Worm (Caenorhabditis elegans) whole organism, young adult: ENCODE data around the gene C23G10.5.
A peak's percentile ranks its signal among the peaks of the same experiment; 100 is the strongest.

Experiments used
- B0035.1 ChIP-seq: sonication (generic microtip); optimal IDR thresholded peaks from 2 replicates; lab custom pipeline; 2016; ENCODE audit warnings: missing genetic modification characterization, mild to moderate bottlenecking, missing compliant biosample characterization, missing genotype, missing genetic modification reagents
- B0261.1 ChIP-seq: sonication (generic microtip); optimal IDR thresholded peaks from 2 replicates; lab custom pipeline; 2016; ENCODE audit warnings: mild to moderate bottlenecking, missing genetic modification characterization, moderate library complexity, missing compliant biosample characterization
- B0336.3 ChIP-seq: fragments of 200-800 bp; sonication (Bioruptor generic); IDR thresholded peaks from 2 replicates; pipeline ENCODE4 v1.3.6; 2022; ENCODE audit warnings: missing genetic modification characterization, missing compliant biosample characterization
- C06A6.2 ChIP-seq: fragments of 200-800 bp; sonication (Bioruptor generic); conservative IDR thresholded peaks from 2 replicates; pipeline ENCODE4 v1.3.6; 2022; ENCODE audit warnings: missing genetic modification characterization, missing compliant biosample characterization
- F10E7.11 ChIP-seq: sonication (generic microtip); optimal IDR thresholded peaks from 2 replicates; lab custom pipeline; 2017; ENCODE audit warnings: mild to moderate bottlenecking, missing genetic modification characterization, moderate library complexity, missing compliant biosample characterization
- F22D6.2 ChIP-seq: sonication (generic microtip); optimal IDR thresholded peaks from 2 replicates; lab custom pipeline; 2016; ENCODE audit warnings: mild to moderate bottlenecking, missing genetic modification characterization, missing compliant biosample characterization
- F33H1.4 ChIP-seq: fragments of 200-800 bp; sonication (Bioruptor generic); IDR thresholded peaks from 2 replicates; pipeline ENCODE4 v1.3.6; 2022; ENCODE audit warnings: missing genetic modification reagents, missing genetic modification characterization, missing compliant biosample characterization
- T26A5.8 ChIP-seq: sonication (generic microtip); optimal IDR thresholded peaks from 2 replicates; lab custom pipeline; 2016; ENCODE audit warnings: missing genetic modification characterization, missing compliant biosample characterization
- Y67H2A.10 ChIP-seq: fragments of 200-800 bp; sonication (Bioruptor generic); conservative IDR thresholded peaks from 2 replicates; pipeline ENCODE4 v1.3.6; 2022; ENCODE audit warnings: missing genetic modification reagents, missing genetic modification characterization, missing compliant biosample characterization
- ZK185.1 ChIP-seq: sonication (generic microtip); optimal IDR thresholded peaks from 2 replicates; lab custom pipeline; 2016; ENCODE audit warnings: mild to moderate bottlenecking, missing genetic modification characterization, missing compliant biosample characterization; ENCODE audit not compliant: poor library complexity, severe bottlenecking
- aptf-2 ChIP-seq: fragments of 200-800 bp; sonication (Bioruptor generic); conservative IDR thresholded peaks from 2 replicates; pipeline ENCODE4 v1.3.6; 2022; ENCODE audit warnings: missing genetic modification reagents, missing genetic modification characterization, missing compliant biosample characterization
- aptf-3 ChIP-seq: fragments of 200-800 bp; sonication (Bioruptor generic); IDR thresholded peaks from 2 replicates; pipeline ENCODE4 v1.3.6; 2022; ENCODE audit warnings: missing genetic modification characterization, missing compliant biosample characterization
- atf-7 ChIP-seq: sonication (generic microtip); optimal IDR thresholded peaks from 2 replicates; lab custom pipeline; 2017; ENCODE audit warnings: mild to moderate bottlenecking, missing genetic modification characterization, missing compliant biosample characterization
- athp-1 ChIP-seq: sonication (generic microtip); optimal IDR thresholded peaks from 2 replicates; lab custom pipeline; 2017; ENCODE audit warnings: mild to moderate bottlenecking, missing genetic modification characterization, missing compliant biosample characterization
- attf-3 ChIP-seq: fragments of 200-800 bp; sonication (Bioruptor generic); conservative IDR thresholded peaks from 2 replicates; pipeline ENCODE4 v1.3.6; 2022; ENCODE audit warnings: missing genetic modification reagents, missing genetic modification characterization, missing compliant biosample characterization
- ceh-100 ChIP-seq: fragments of 200-800 bp; sonication (Bioruptor generic); IDR thresholded peaks from 2 replicates; pipeline ENCODE4 v1.3.6; 2022; ENCODE audit warnings: missing genetic modification reagents, missing genetic modification characterization, missing compliant biosample characterization
- ceh-40 ChIP-seq: fragments of 200-800 bp; sonication (Bioruptor generic); IDR thresholded peaks from 2 replicates; pipeline ENCODE4 v1.3.6; 2022; ENCODE audit warnings: missing genetic modification characterization, missing compliant biosample characterization
- ceh-91 ChIP-seq: fragments of 200-800 bp; sonication (Bioruptor generic); IDR thresholded peaks from 2 replicates; pipeline ENCODE4 v1.3.6; 2022; ENCODE audit warnings: missing genetic modification reagents, missing genetic modification characterization, missing compliant biosample characterization
- chd-7 ChIP-seq: sonication (generic microtip); optimal IDR thresholded peaks from 2 replicates; lab custom pipeline; 2016; ENCODE audit warnings: mild to moderate bottlenecking, missing genetic modification characterization, moderate library complexity, missing compliant biosample characterization
- die-1 ChIP-seq: sonication (generic microtip); optimal IDR thresholded peaks from 2 replicates; lab custom pipeline; 2016; ENCODE audit warnings: missing genotype, mild to moderate bottlenecking, missing genetic modification characterization, missing compliant biosample characterization
- dox-1 ChIP-seq: fragments of 200-800 bp; sonication (Bioruptor generic); IDR thresholded peaks from 2 replicates; pipeline ENCODE4 v1.3.6; 2022; ENCODE audit warnings: missing genetic modification reagents, missing genetic modification characterization, missing compliant biosample characterization
- efl-1 ChIP-seq: fragments of 150-350 bp; optimal IDR thresholded peaks from 2 replicates; lab custom pipeline; 2014; ENCODE audit warnings: missing biosample characterization, missing genetic modification reagents, missing genetic modification characterization
- hmg-1.2 ChIP-seq: fragments of 200-800 bp; sonication (Bioruptor generic); IDR thresholded peaks from 2 replicates; pipeline ENCODE4 v1.3.6; 2022; ENCODE audit warnings: missing genetic modification reagents, missing genetic modification characterization, missing compliant biosample characterization
- hrde-1 ChIP-seq: sonication (generic microtip); optimal IDR thresholded peaks from 2 replicates; lab custom pipeline; 2016; ENCODE audit warnings: missing genetic modification characterization, mild to moderate bottlenecking, missing compliant biosample characterization, moderate library complexity, missing genotype, missing genetic modification reagents, borderline replicate concordance
- hsf-1 ChIP-seq: fragments of 200-800 bp; sonication (Bioruptor generic); IDR thresholded peaks from 2 replicates; pipeline ENCODE4 v1.3.6; 2022; ENCODE audit warnings: missing genetic modification reagents, missing genetic modification characterization, missing compliant biosample characterization
- let-607 ChIP-seq, 2 experiments: fragments of 200-800 bp in 1 of 2; sonication (Bioruptor generic) in 1 of 2; sonication (generic microtip) in 1 of 2; optimal IDR thresholded peaks; 2 replicates each; lab custom pipeline; 2016 to 2018; ENCODE audit warnings: mild to moderate bottlenecking in 2 of 2, missing compliant biosample characterization in 2 of 2, missing genetic modification characterization in 2 of 2, moderate library complexity in 2 of 2, missing genotype in 1 of 2
- lin-40 ChIP-seq: sonication (generic microtip); optimal IDR thresholded peaks from 2 replicates; lab custom pipeline; 2016; ENCODE audit warnings: missing genetic modification characterization, mild to moderate bottlenecking, missing compliant biosample characterization, missing genotype, missing genetic modification reagents
- lsl-1 ChIP-seq: fragments of 200-800 bp; sonication (Bioruptor generic); optimal IDR thresholded peaks from 2 replicates; lab custom pipeline; 2018; ENCODE audit warnings: mild to moderate bottlenecking, missing genetic modification characterization, moderate library complexity, missing compliant biosample characterization
- madf-10 ChIP-seq: sonication (generic microtip); optimal IDR thresholded peaks from 2 replicates; lab custom pipeline; 2016; ENCODE audit warnings: mild to moderate bottlenecking, missing genetic modification characterization, missing compliant biosample characterization
- madf-6 ChIP-seq: fragments of 200-800 bp; sonication (Bioruptor generic); IDR thresholded peaks from 2 replicates; pipeline ENCODE4 v1.3.6; 2022; ENCODE audit warnings: missing genetic modification reagents, missing genetic modification characterization, missing compliant biosample characterization
- madf-8 ChIP-seq: fragments of 200-800 bp; sonication (Bioruptor generic); conservative IDR thresholded peaks from 2 replicates; pipeline ENCODE4 v1.3.6; 2022; ENCODE audit warnings: missing genetic modification reagents, missing genetic modification characterization, missing compliant biosample characterization
- mcd-1 ChIP-seq: fragments of 200-800 bp; sonication (Bioruptor generic); IDR thresholded peaks from 2 replicates; pipeline ENCODE4 v1.3.6; 2022; ENCODE audit warnings: missing genetic modification reagents, missing genetic modification characterization, missing compliant biosample characterization
- mes-4 ChIP-seq: sonication (generic microtip); optimal IDR thresholded peaks from 2 replicates; lab custom pipeline; 2016; ENCODE audit warnings: missing genotype, missing genetic modification characterization, missing compliant biosample characterization
- mxl-1 ChIP-seq: sonication (generic microtip); optimal IDR thresholded peaks from 2 replicates; lab custom pipeline; 2016; ENCODE audit warnings: missing genetic modification characterization, missing compliant biosample characterization
- nfyb-1 ChIP-seq: fragments of 200-800 bp; sonication (Bioruptor generic); IDR thresholded peaks from 2 replicates; pipeline ENCODE4 v1.3.6; 2022; ENCODE audit warnings: missing genetic modification reagents, missing genetic modification characterization, missing compliant biosample characterization
- pha-4 ChIP-seq: fragments of 150-350 bp; sonication (generic microtip); optimal IDR thresholded peaks from 2 replicates; lab custom pipeline; 2014; ENCODE audit warnings: missing biosample characterization, missing genetic modification reagents, missing genetic modification characterization
- sea-2 ChIP-seq: fragments of 200-800 bp; sonication (Bioruptor generic); IDR thresholded peaks from 2 replicates; pipeline ENCODE4 v1.3.6; 2022; ENCODE audit warnings: missing genetic modification characterization, missing compliant biosample characterization
- snpc-1.1 ChIP-seq: sonication (generic microtip); optimal IDR thresholded peaks from 2 replicates; lab custom pipeline; 2017; ENCODE audit warnings: missing genetic modification characterization, mild to moderate bottlenecking, missing compliant biosample characterization, antibody characterized with exemption, moderate library complexity, missing genotype, missing genetic modification reagents; ENCODE audit not compliant: insufficient read depth
- unc-130 ChIP-seq: sonication (generic microtip); optimal IDR thresholded peaks from 2 replicates; lab custom pipeline; 2016; ENCODE audit warnings: missing genetic modification reagents, missing genetic modification characterization, missing compliant biosample characterization
- zfh-2 ChIP-seq: fragments of 200-800 bp; sonication (Bioruptor generic); conservative IDR thresholded peaks from 2 replicates; pipeline ENCODE4 v1.3.6; 2022; ENCODE audit warnings: missing genetic modification reagents, missing genetic modification characterization, missing compliant biosample characterization
- zim-3 ChIP-seq: sonication (generic microtip); optimal IDR thresholded peaks from 2 replicates; lab custom pipeline; 2017; ENCODE audit warnings: mild to moderate bottlenecking, missing genetic modification characterization, moderate library complexity, missing compliant biosample characterization
- ztf-18 ChIP-seq: sonication (generic microtip); optimal IDR thresholded peaks from 2 replicates; lab custom pipeline; 2016; ENCODE audit warnings: missing genotype, mild to moderate bottlenecking, missing genetic modification characterization, missing compliant biosample characterization
- ztf-28 ChIP-seq: fragments of 200-800 bp; sonication (Bioruptor generic); IDR thresholded peaks from 2 replicates; pipeline ENCODE4 v1.3.6; 2022; ENCODE audit warnings: missing genetic modification reagents, missing genetic modification characterization, missing compliant biosample characterization
- ztf-3 ChIP-seq: fragments of 200-800 bp; sonication (Bioruptor generic); optimal IDR thresholded peaks from 2 replicates; lab custom pipeline; 2018; ENCODE audit warnings: mild to moderate bottlenecking, missing genetic modification characterization, missing compliant biosample characterization
- ztf-6 ChIP-seq: fragments of 200-800 bp; sonication (Bioruptor generic); IDR thresholded peaks from 2 replicates; pipeline ENCODE4 v1.3.6; 2022; ENCODE audit warnings: missing genetic modification reagents, missing genetic modification characterization, missing compliant biosample characterization

C23G10.5 gene

DNA sequence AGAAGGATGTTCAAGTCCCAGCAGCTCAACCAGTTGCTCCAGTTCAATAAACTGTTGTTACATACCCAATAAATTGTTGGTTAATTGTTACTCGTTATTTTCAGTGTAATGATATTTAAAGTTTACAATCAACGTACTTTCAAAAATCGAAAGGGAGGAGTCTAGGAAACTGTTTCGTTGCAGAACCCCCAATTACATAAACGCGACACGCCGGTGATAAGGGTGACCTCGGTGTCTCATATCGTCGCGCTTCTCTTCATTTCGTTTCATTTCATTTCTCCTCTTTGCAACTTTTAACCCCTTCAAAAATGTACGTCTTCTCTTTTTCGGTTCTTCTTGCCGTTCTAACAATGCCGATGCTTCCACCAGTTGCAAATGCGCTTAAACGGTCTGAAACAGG, 17.0 kb downstream of the C23G10.5 start, which contains the start of gene C23G10.2 (continued):
- no peak for TF ChIP-seq ceh-40 (GFP tag; lab: Robert Waterston, UW)
- no peak for TF ChIP-seq ztf-18 (tag; lab: Kevin White, UChicago)
- peak; percentile 1 for TF ChIP-seq lsl-1 (GFP tag; lab: Kevin White, UChicago)
- TF ChIP-seq aptf-2 (GFP tag; lab: Robert Waterston, UW): no peak
- no peak for TF ChIP-seq athp-1 (tag; lab: Kevin White, UChicago)
- no peak for TF ChIP-seq B0035.1 (tag; lab: Kevin White, UChicago)
- TF ChIP-seq Y67H2A.10: no peak
- peak; percentile 48; the same call in 1 of the 2 replicates for TF ChIP-seq B0336.3
- peak; percentile 74 for TF ChIP-seq madf-6
- no peak for TF ChIP-seq ceh-91 (GFP tag; lab: Robert Waterston, UW)
- TF ChIP-seq ZK185.1 (tag; lab: Kevin White, UChicago): peak; percentile 25
- TF ChIP-seq efl-1: peak; percentile 3
- TF ChIP-seq ztf-3 (GFP tag; lab: Kevin White, UChicago): no peak
- no peak for TF ChIP-seq pha-4 (tag; lab: Kevin White, UChicago)
- TF ChIP-seq aptf-3 (GFP tag; lab: Robert Waterston, UW): no peak
- TF ChIP-seq madf-8 (GFP tag; lab: Robert Waterston, UW): no peak
- no peak for TF ChIP-seq F22D6.2 (tag; lab: Kevin White, UChicago)
- no peak for TF ChIP-seq unc-130 (GFP tag; lab: Kevin White, UChicago)
- no peak for TF ChIP-seq sea-2
- no peak for TF ChIP-seq chd-7 (tag; lab: Kevin White, UChicago)
- peak; percentile 31 for TF ChIP-seq die-1 (tag; lab: Kevin White, UChicago)
- TF ChIP-seq madf-10: no peak
- TF ChIP-seq T26A5.8: no peak
- no peak for TF ChIP-seq ztf-28 (GFP tag; lab: Robert Waterston, UW)
- peak; percentile 61 for TF ChIP-seq hsf-1 (GFP tag; lab: Robert Waterston, UW)
- no peak for TF ChIP-seq mxl-1 (tag; lab: Kevin White, UChicago)
- TF ChIP-seq snpc-1.1 (tag; lab: Kevin White, UChicago): peak; percentile 65
- no peak for TF ChIP-seq mes-4 (tag; lab: Kevin White, UChicago)
- no peak for TF ChIP-seq C06A6.2 (GFP tag; lab: Robert Waterston, UW)
- 0 out of 2 replicates have a peak, but pooled peaks have one; percentile 27 for TF ChIP-seq nfyb-1 (GFP tag; lab: Robert Waterston, UW)
- peak; percentile 30; the same call in 1 of the 2 replicates for TF ChIP-seq hmg-1.2 (GFP tag; lab: Robert Waterston, UW)
- no peak for TF ChIP-seq F10E7.11 (tag; lab: Kevin White, UChicago)
- no peak for TF ChIP-seq ztf-6
- no peak for TF ChIP-seq let-607 (tag; optimal IDR thresholded peaks at IDR 0.05; lab: Kevin White, UChicago)
- TF ChIP-seq zfh-2 (GFP tag; lab: Robert Waterston, UW): 0 out of 2 replicates have a peak, but pooled peaks have one; percentile 7
- no peak for TF ChIP-seq lin-40
- peak; percentile 31; the same call in 1 of the 2 replicates for TF ChIP-seq dox-1 (GFP tag; lab: Robert Waterston, UW)
- peak; percentile 27; the same call in 1 of the 2 replicates for TF ChIP-seq ceh-100 (GFP tag; lab: Robert Waterston, UW)
- no peak for TF ChIP-seq B0261.1 (tag; lab: Kevin White, UChicago)
- peak; percentile 32 for TF ChIP-seq F33H1.4 (GFP tag; lab: Robert Waterston, UW)
- TF ChIP-seq mcd-1 (GFP tag; lab: Robert Waterston, UW): no peak
- TF ChIP-seq attf-3 (GFP tag; lab: Robert Waterston, UW): no peak
- no peak for TF ChIP-seq zim-3 (tag; lab: Kevin White, UChicago)
- peak; percentile 23 for TF ChIP-seq hrde-1 (tag; lab: Kevin White, UChicago)
- peak; percentile 18 for TF ChIP-seq atf-7
